Fruit fly (Drosophila melanogaster): ENCODE results near the gene Mer.
A peak's percentile ranks its signal among the peaks of the same experiment; 100 is the strongest.

The Mer gene

dm6 chrX:19662583-19663195 is 30.6 kb downstream of the Mer start:
- no peak for TF ChIP-seq dmrt93B (GFP tag; optimal IDR thresholded peaks at IDR 0.05)
- no peak for TF ChIP-seq Hnf4 (GFP tag; optimal IDR thresholded peaks at IDR 0.05)
- peak; percentile 53 for TF ChIP-seq Hr83 (GFP tag; optimal IDR thresholded peaks at IDR 0.05; ENCODE audit: poor library complexity, severe bottlenecking)
- peak; percentile 90 for TF ChIP-seq Dif (GFP tag; optimal IDR thresholded peaks at IDR 0.05; ENCODE audit: partially characterized antibody)
- TF ChIP-seq Vsx2 (GFP tag; optimal IDR thresholded peaks at IDR 0.05; ENCODE audit: partially characterized antibody), result peak; percentile 85
- peak in 1 of 2 experiments; percentile 74 for TF ChIP-seq dl (GFP tag; optimal IDR thresholded peaks at IDR 0.05; ENCODE audit: insufficient read depth in 1 of 2, partially characterized antibody in 2 of 2)
- no peak for TF ChIP-seq Sp1 (GFP tag; optimal IDR thresholded peaks at IDR 0.05)
- no peak for TF ChIP-seq Abd-B (GFP tag; optimal IDR thresholded peaks at IDR 0.05)

- peak in 1 of 2 experiments; percentile 66 for TF ChIP-seq foxo (GFP tag; optimal IDR thresholded peaks at IDR 0.05)
- no peak for TF ChIP-seq CG32264 (GFP tag; optimal IDR thresholded peaks at IDR 0.05)
- peak; percentile 56 for TF ChIP-seq HLH106 (tag; optimal IDR thresholded peaks at IDR 0.05)
- TF ChIP-seq Abd-B (GFP tag; optimal IDR thresholded peaks at IDR 0.05), result no peak
- peak; percentile 44 for TF ChIP-seq CG9705 (GFP tag; optimal IDR thresholded peaks at IDR 0.05)
- no peak for TF ChIP-seq Hnf4 (GFP tag; optimal IDR thresholded peaks at IDR 0.05)
- peak; percentile 24 for TF ChIP-seq Sp1 (GFP tag; optimal IDR thresholded peaks at IDR 0.05)
- peak; percentile 59 for TF ChIP-seq ey (GFP tag; optimal IDR thresholded peaks at IDR 0.05)
- no peak for TF ChIP-seq usp (GFP tag; optimal IDR thresholded peaks at IDR 0.05)
- TF ChIP-seq sv (GFP tag; optimal IDR thresholded peaks at IDR 0.05), result peak; percentile 0
- peak; percentile 40 for TF ChIP-seq psq (GFP tag; optimal IDR thresholded peaks at IDR 0.05)
- TF ChIP-seq tai (GFP tag; optimal IDR thresholded peaks at IDR 0.05), result no peak
Measured at dm6 chrX:19651757-19652419, 41.4 kb downstream of the Mer start, which contains the start of the genes Ranbp21 and Elys. Gene Ranbp21, minus strand, starts transcription at chrX:19652269. Gene Elys, plus strand, starts transcription at chrX:19652305.

DNA sequence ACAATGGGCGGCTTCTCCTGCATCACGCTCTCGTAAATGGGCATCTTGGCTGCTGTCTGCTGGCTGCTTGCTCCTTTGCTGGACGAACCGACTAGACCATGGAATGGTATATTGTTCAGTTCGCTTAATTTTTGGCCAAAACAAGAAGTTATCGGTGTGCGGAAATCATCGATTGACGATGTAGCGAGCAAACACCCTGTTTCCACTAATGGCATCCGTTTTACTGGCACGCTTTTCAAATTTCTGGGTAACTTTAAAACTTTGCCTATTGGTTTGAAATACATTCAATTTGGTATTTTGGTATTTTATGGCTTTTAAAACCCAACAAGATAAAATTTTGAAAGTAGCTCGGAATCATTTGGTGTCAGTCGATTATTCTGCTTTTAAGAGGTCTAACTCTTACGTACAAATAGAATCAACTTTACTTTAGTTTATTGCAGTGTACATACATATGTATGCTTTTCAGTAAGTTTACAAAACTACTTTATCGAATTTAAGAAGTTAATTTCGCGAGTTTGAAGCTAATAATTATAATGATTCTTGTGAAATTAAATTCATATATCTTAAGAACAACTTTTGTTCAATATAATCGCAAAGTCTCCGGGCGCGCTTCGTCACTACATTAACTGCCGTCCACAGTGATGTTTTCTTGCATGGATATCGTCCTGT is 47.3 kb downstream of the Mer start, which contains the start of gene Arp10:
Arp10 (minus strand) TSS at position 304 of the 669 bp plus-strand sequence.
- TF ChIP-seq HLH106 (tag; optimal IDR thresholded peaks at IDR 0.05) (peak; percentile 25), Sp1 (GFP tag; optimal IDR thresholded peaks at IDR 0.05) (peak; percentile 5), dmrt93B (GFP tag; optimal IDR thresholded peaks at IDR 0.05) (no peak), brk (GFP tag; optimal IDR thresholded peaks at IDR 0.05) (no peak), N (GFP tag; optimal IDR thresholded peaks at IDR 0.05) (peak; percentile 87), h (GFP tag; optimal IDR thresholded peaks at IDR 0.05) (peak; percentile 11), sage (GFP tag; optimal IDR thresholded peaks at IDR 0.05) (no peak)

DNA sequence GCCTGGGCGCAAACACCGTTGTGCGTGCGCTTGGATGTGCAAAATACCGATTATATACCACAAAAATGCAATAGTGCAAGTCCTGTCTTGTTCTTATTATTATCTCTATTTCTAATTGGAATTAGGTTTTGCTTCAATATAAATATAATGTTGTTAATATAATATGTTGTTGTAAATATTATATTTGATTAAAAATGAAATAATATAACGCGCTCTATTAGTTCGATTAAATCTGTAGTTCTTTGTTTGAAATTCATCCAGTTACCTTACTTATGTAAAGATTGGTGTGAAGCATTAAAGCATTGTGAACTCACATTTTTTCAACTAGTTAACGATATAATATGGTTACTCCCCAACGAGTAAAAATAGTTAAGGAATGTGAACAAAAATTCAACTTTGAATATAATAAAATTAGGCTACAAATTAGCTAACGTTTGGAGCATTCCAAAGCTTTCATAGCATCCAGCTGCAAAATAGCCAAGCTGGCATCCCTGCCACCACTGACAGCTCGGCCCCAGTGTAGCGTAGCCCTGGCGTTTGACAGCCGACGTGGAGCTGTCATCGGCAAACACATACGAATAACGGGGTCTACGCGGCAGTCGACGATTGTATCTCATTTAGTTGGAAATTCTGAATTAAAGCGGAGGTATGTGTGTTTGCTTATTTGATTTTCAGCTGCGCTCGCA is 50.3 kb downstream of the Mer start, which contains the start of the genes CG12237 and Sec61gamma:
CG12237 (minus strand) TSS at position 51 of the 686 bp plus-strand sequence.
Sec61gamma (plus strand) TSS at position 509 of the 686 bp plus-strand sequence.
- TF ChIP-seq ey (GFP tag; optimal IDR thresholded peaks at IDR 0.05) (no peak), Jra (GFP tag; optimal IDR thresholded peaks at IDR 0.05) (no peak), HLH106 (tag; optimal IDR thresholded peaks at IDR 0.05) (no peak), GATAd (GFP tag; optimal IDR thresholded peaks at IDR 0.05) (no peak), fru (GFP tag; optimal IDR thresholded peaks at IDR 0.05) (no peak), usp (GFP tag; optimal IDR thresholded peaks at IDR 0.05) (no peak), dl (GFP tag; optimal IDR thresholded peaks at IDR 0.05; ENCODE audit: insufficient read depth in 1 of 2, partially characterized antibody in 2 of 2) (no peak), sv (GFP tag; optimal IDR thresholded peaks at IDR 0.05) (peak; percentile 8), lola (GFP tag; optimal IDR thresholded peaks at IDR 0.05) (no peak), dmrt93B (GFP tag; optimal IDR thresholded peaks at IDR 0.05) (no peak), sage (GFP tag; optimal IDR thresholded peaks at IDR 0.05) (no peak), woc (GFP tag; optimal IDR thresholded peaks at IDR 0.05) (peak; percentile 74), dsf (GFP tag; optimal IDR thresholded peaks at IDR 0.05; ENCODE audit: borderline replicate concordance) (no peak), Hr83 (GFP tag; optimal IDR thresholded peaks at IDR 0.05; ENCODE audit: poor library complexity, severe bottlenecking) (no peak), jim (GFP tag; optimal IDR thresholded peaks at IDR 0.05) (no peak), CrebA (GFP tag; optimal IDR thresholded peaks at IDR 0.05; ENCODE audit: borderline replicate concordance) (no peak), pan (optimal IDR thresholded peaks at IDR 0.05) (no peak), tai (GFP tag; optimal IDR thresholded peaks at IDR 0.05) (no peak), Sp1 (GFP tag; optimal IDR thresholded peaks at IDR 0.05) (peak; percentile 45), OdsH (GFP tag; optimal IDR thresholded peaks at IDR 0.05) (no peak), Dfd (GFP tag; optimal IDR thresholded peaks at IDR 0.05) (no peak), Rel (GFP tag; optimal IDR thresholded peaks at IDR 0.05) (no peak), Rel (tag; optimal IDR thresholded peaks at IDR 0.05) (peak; percentile 49), Mio (GFP tag; optimal IDR thresholded peaks at IDR 0.05) (no peak), brk (GFP tag; optimal IDR thresholded peaks at IDR 0.05) (no peak), CG32264 (GFP tag; optimal IDR thresholded peaks at IDR 0.05) (no peak), Dif (GFP tag; optimal IDR thresholded peaks at IDR 0.05; ENCODE audit: partially characterized antibody) (peak; percentile 46), Hr78 (GFP tag; optimal IDR thresholded peaks at IDR 0.05) (no peak), rgr (GFP tag; optimal IDR thresholded peaks at IDR 0.05) (no peak), Myc (optimal IDR thresholded peaks at IDR 0.05) (peak; percentile 94)
